Fruit fly (Drosophila melanogaster) whole organism, embryonic: ENCODE results near the gene CG33060.

Experiments
- BtbVII ChIP-seq: fragments of 200-800 bp; sonication (Bioruptor generic); optimal IDR thresholded peaks from 3 replicates; lab custom pipeline; 2017; ENCODE audit warnings: missing biosample characterization, mild to moderate bottlenecking, missing genetic modification characterization
- CG10267 ChIP-seq: fragments of 200-800 bp; sonication (Bioruptor generic); optimal IDR thresholded peaks from 2 replicates; lab custom pipeline; 2018; ENCODE audit warnings: missing biosample characterization, mild to moderate bottlenecking, missing genetic modification characterization, moderate library complexity
- CG10274 ChIP-seq: fragments of 200-800 bp; sonication (Bioruptor generic); optimal IDR thresholded peaks from 3 replicates; lab custom pipeline; 2017; ENCODE audit warnings: missing biosample characterization, mild to moderate bottlenecking, missing genetic modification characterization
- CG11398 ChIP-seq: fragments of 200-800 bp; sonication (Bioruptor generic); optimal IDR thresholded peaks from 2 replicates; lab custom pipeline; 2016; ENCODE audit warnings: missing biosample characterization, missing genetic modification characterization
- CG11695 ChIP-seq: fragments of 200-800 bp; sonication (Bioruptor generic); IDR thresholded peaks from 3 replicates; pipeline ENCODE4 v1.3.6; 2022; ENCODE audit warnings: missing biosample characterization, missing genetic modification characterization
- CG11723 ChIP-seq: fragments of 200-800 bp; sonication (Bioruptor generic); optimal IDR thresholded peaks from 2 replicates; lab custom pipeline; 2017; ENCODE audit warnings: missing biosample characterization, mild to moderate bottlenecking, missing genetic modification characterization
- CG13775 ChIP-seq: fragments of 200-800 bp; sonication (Bioruptor generic); optimal IDR thresholded peaks from 3 replicates; lab custom pipeline; 2017; ENCODE audit warnings: missing biosample characterization, mild to moderate bottlenecking, missing genetic modification characterization
- CG15073 ChIP-seq: fragments of 200-800 bp; sonication (Bioruptor generic); optimal IDR thresholded peaks from 2 replicates; lab custom pipeline; 2016; ENCODE audit warnings: missing biosample characterization, missing genetic modification characterization
- CG1529 ChIP-seq: fragments of 200-800 bp; sonication (Bioruptor generic); optimal IDR thresholded peaks from 3 replicates; lab custom pipeline; 2018; ENCODE audit warnings: missing biosample characterization, missing genetic modification characterization
- CG17612 ChIP-seq: fragments of 200-800 bp; sonication (Bioruptor generic); IDR thresholded peaks from 2 replicates; pipeline ENCODE4 v1.3.6; 2022; ENCODE audit warnings: missing biosample characterization, missing genetic modification characterization
- CG17912 ChIP-seq: fragments of 200-800 bp; sonication (Bioruptor generic); optimal IDR thresholded peaks from 2 replicates; lab custom pipeline; 2018; ENCODE audit warnings: missing biosample characterization, mild to moderate bottlenecking, missing genetic modification characterization
- CG2678 ChIP-seq: fragments of 200-800 bp; sonication (Bioruptor generic); optimal IDR thresholded peaks from 3 replicates; lab custom pipeline; 2019; ENCODE audit warnings: missing biosample characterization, mild to moderate bottlenecking, missing genetic modification characterization, moderate library complexity
- CG30403 ChIP-seq: fragments of 200-800 bp; sonication (Bioruptor generic); optimal IDR thresholded peaks from 3 replicates; lab custom pipeline; 2016; ENCODE audit warnings: missing biosample characterization, missing genetic modification characterization
- CG43689 ChIP-seq: fragments of 200-800 bp; sonication (Bioruptor generic); IDR thresholded peaks from 2 replicates; pipeline ENCODE4 v1.3.6; 2022; ENCODE audit warnings: missing biosample characterization, missing genetic modification characterization
- CG4404 ChIP-seq: fragments of 200-800 bp; sonication (Bioruptor generic); IDR thresholded peaks from 2 replicates; pipeline ENCODE4 v1.3.6; 2022; ENCODE audit warnings: missing biosample characterization, missing genetic modification characterization
- CG6175 ChIP-seq: fragments of 200-800 bp; sonication (Bioruptor generic); IDR thresholded peaks from 3 replicates; pipeline ENCODE4 v1.3.6; 2022; ENCODE audit warnings: missing biosample characterization, missing genetic modification characterization
- CG7745 ChIP-seq: fragments of 200-800 bp; sonication (Bioruptor generic); optimal IDR thresholded peaks from 2 replicates; lab custom pipeline; 2018; ENCODE audit warnings: missing biosample characterization, mild to moderate bottlenecking, missing genetic modification characterization, moderate library complexity
- CG7839 ChIP-seq: fragments of 200-800 bp; sonication (Bioruptor generic); optimal IDR thresholded peaks from 3 replicates; lab custom pipeline; 2018; ENCODE audit warnings: missing biosample characterization, mild to moderate bottlenecking, missing genetic modification characterization, moderate library complexity
- D19A ChIP-seq: fragments of 200-800 bp; optimal IDR thresholded peaks from 3 replicates; lab custom pipeline; 2019; ENCODE audit warnings: missing biosample characterization, mild to moderate bottlenecking, missing genetic modification characterization, moderate library complexity
- Deaf1 ChIP-seq: fragments of 200-800 bp; optimal IDR thresholded peaks from 3 replicates; lab custom pipeline; 2019; ENCODE audit warnings: missing biosample characterization, mild to moderate bottlenecking, missing genetic modification characterization, moderate library complexity
- Dip3 ChIP-seq: fragments of 200-800 bp; sonication (Bioruptor generic); optimal IDR thresholded peaks from 3 replicates; lab custom pipeline; 2016; ENCODE audit warnings: missing biosample characterization, missing genetic modification characterization
- Ets97D ChIP-seq: fragments of 200-800 bp; sonication (Bioruptor generic); optimal IDR thresholded peaks from 3 replicates; lab custom pipeline; 2016; ENCODE audit warnings: missing biosample characterization, missing genetic modification characterization
- H2.0 ChIP-seq: fragments of 200-800 bp; sonication (Bioruptor generic); IDR thresholded peaks from 2 replicates; pipeline ENCODE4 v1.3.6; 2022; ENCODE audit warnings: missing biosample characterization, missing genetic modification characterization
- Hey ChIP-seq: fragments of 200-800 bp; sonication (Bioruptor generic); optimal IDR thresholded peaks from 3 replicates; lab custom pipeline; 2018; ENCODE audit warnings: missing biosample characterization, mild to moderate bottlenecking, missing genetic modification characterization
- Hmx ChIP-seq: fragments of 200-800 bp; sonication (Bioruptor generic); optimal IDR thresholded peaks from 2 replicates; lab custom pipeline; 2016; ENCODE audit warnings: missing biosample characterization, missing genetic modification characterization
- MESR4 ChIP-seq: fragments of 200-800 bp; sonication (Bioruptor generic); optimal IDR thresholded peaks from 2 replicates; lab custom pipeline; 2018; ENCODE audit warnings: missing biosample characterization, mild to moderate bottlenecking, missing genetic modification characterization, moderate library complexity
- Med ChIP-seq: fragments of 200-800 bp; sonication (Bioruptor generic); peaks from one replicate; lab custom pipeline; 2016; ENCODE audit warnings: missing biosample characterization, missing genetic modification characterization, mild to moderate bottlenecking, inconsistent platforms, moderate library complexity
- Meics ChIP-seq: fragments of 200-800 bp; sonication (Bioruptor generic); optimal IDR thresholded peaks from 2 replicates; lab custom pipeline; 2017; ENCODE audit warnings: missing biosample characterization, mild to moderate bottlenecking, missing genetic modification characterization
- Mrtf ChIP-seq: fragments of 200-800 bp; sonication (Bioruptor generic); IDR thresholded peaks from 3 replicates; pipeline ENCODE4 v1.3.6; 2022; ENCODE audit warnings: missing biosample characterization, missing genetic modification characterization
- Neu2 ChIP-seq: fragments of 200-800 bp; sonication (Bioruptor generic); optimal IDR thresholded peaks from 3 replicates; lab custom pipeline; 2016; ENCODE audit warnings: missing biosample characterization, missing genetic modification characterization, borderline replicate concordance
- PHDP ChIP-seq: fragments of 200-800 bp; sonication (Bioruptor generic); optimal IDR thresholded peaks from 3 replicates; lab custom pipeline; 2018; ENCODE audit warnings: missing biosample characterization, mild to moderate bottlenecking, missing genetic modification characterization, moderate library complexity
- Poxn ChIP-seq: fragments of 200-800 bp; sonication (Bioruptor generic); IDR thresholded peaks from 2 replicates; pipeline ENCODE4 v1.3.6; 2022; ENCODE audit warnings: missing biosample characterization, missing genetic modification characterization
- Sry-δ ChIP-seq: fragments of 200-800 bp; sonication (Bioruptor generic); optimal IDR thresholded peaks from 2 replicates; lab custom pipeline; 2016; ENCODE audit warnings: missing biosample characterization, missing genetic modification characterization
- Vsx1 ChIP-seq: fragments of 200-800 bp; sonication (Bioruptor generic); optimal IDR thresholded peaks from 2 replicates; lab custom pipeline; 2017; ENCODE audit warnings: missing biosample characterization, mild to moderate bottlenecking, missing genetic modification characterization, missing genetic modification reagents
- amos ChIP-seq: fragments of 200-800 bp; sonication (Bioruptor generic); IDR thresholded peaks from 2 replicates; pipeline ENCODE4 v1.3.6; 2022; ENCODE audit warnings: missing biosample characterization, missing genetic modification characterization; ENCODE audit not compliant: partially characterized antibody
- ara ChIP-seq: fragments of 200-800 bp; sonication (Bioruptor generic); IDR thresholded peaks from 2 replicates; pipeline ENCODE4 v1.3.6; 2022; ENCODE audit warnings: missing biosample characterization, missing genetic modification characterization
- bsh ChIP-seq, 2 experiments: fragments of 200-800 bp; sonication (Bioruptor generic); optimal IDR thresholded peaks; 2 replicates each; lab custom pipeline; 2017 to 2018; ENCODE audit warnings: mild to moderate bottlenecking in 2 of 2, missing biosample characterization in 2 of 2, missing genetic modification characterization in 2 of 2, moderate library complexity in 1 of 2
- cad ChIP-seq: fragments of >200 bp; optimal IDR thresholded peaks from 2 replicates; lab custom pipeline; 2017; ENCODE audit warnings: missing biosample characterization, missing genetic modification characterization
- chn ChIP-seq: fragments of 200-800 bp; sonication (Bioruptor generic); optimal IDR thresholded peaks from 2 replicates; lab custom pipeline; 2016; ENCODE audit warnings: missing biosample characterization, missing genetic modification characterization
- emc ChIP-seq: fragments of 200-800 bp; sonication (Bioruptor generic); optimal IDR thresholded peaks from 2 replicates; lab custom pipeline; 2016; ENCODE audit warnings: missing biosample characterization, missing genetic modification characterization
- esg ChIP-seq: fragments of 200-800 bp; sonication (Bioruptor generic); conservative IDR thresholded peaks from 2 replicates; pipeline ENCODE4 v1.3.6; 2022; ENCODE audit warnings: missing biosample characterization, missing genetic modification characterization
- ftz-f1 ChIP-seq: fragments of 200-800 bp; sonication (Bioruptor generic); optimal IDR thresholded peaks from 2 replicates; lab custom pipeline; 2016; ENCODE audit warnings: missing biosample characterization, missing genetic modification characterization
- gro ChIP-seq: fragments of 200-800 bp; sonication (Bioruptor generic); optimal IDR thresholded peaks from 2 replicates; lab custom pipeline; 2016; ENCODE audit warnings: missing biosample characterization, missing genetic modification characterization
- gt ChIP-seq: fragments of 200-800 bp; sonication (Bioruptor generic); IDR thresholded peaks from 2 replicates; pipeline ENCODE4 v1.3.6; 2022; ENCODE audit warnings: missing biosample characterization, missing genetic modification characterization
- jigr1 ChIP-seq: fragments of 200-800 bp; sonication (Bioruptor generic); IDR thresholded peaks from 3 replicates; pipeline ENCODE4 v1.3.6; 2022; ENCODE audit warnings: missing biosample characterization, missing genetic modification characterization
- jumu ChIP-seq: fragments of 200-800 bp; sonication (Bioruptor generic); optimal IDR thresholded peaks from 3 replicates; lab custom pipeline; 2016; ENCODE audit warnings: missing biosample characterization, missing genetic modification characterization
- maf-S ChIP-seq: fragments of 200-800 bp; sonication (Bioruptor generic); optimal IDR thresholded peaks from 2 replicates; lab custom pipeline; 2016; ENCODE audit warnings: missing biosample characterization, missing genetic modification characterization
- pita ChIP-seq: fragments of 200-800 bp; sonication (Bioruptor generic); optimal IDR thresholded peaks from 2 replicates; lab custom pipeline; 2017; ENCODE audit warnings: missing biosample characterization, mild to moderate bottlenecking, missing genetic modification characterization
- salm ChIP-seq: fragments of 200-800 bp; sonication (Bioruptor generic); optimal IDR thresholded peaks from 2 replicates; lab custom pipeline; 2018; ENCODE audit warnings: missing biosample characterization, mild to moderate bottlenecking, missing genetic modification characterization
- schlank ChIP-seq: fragments of 200-800 bp; sonication (Bioruptor generic); optimal IDR thresholded peaks from 2 replicates; lab custom pipeline; 2018; ENCODE audit warnings: missing biosample characterization, mild to moderate bottlenecking, missing genetic modification characterization
- sob ChIP-seq: fragments of 200-800 bp; sonication (Bioruptor generic); IDR thresholded peaks from 2 replicates; pipeline ENCODE4 v1.3.6; 2022; ENCODE audit warnings: missing biosample characterization, missing genetic modification characterization

Gene CG33060

DNA sequence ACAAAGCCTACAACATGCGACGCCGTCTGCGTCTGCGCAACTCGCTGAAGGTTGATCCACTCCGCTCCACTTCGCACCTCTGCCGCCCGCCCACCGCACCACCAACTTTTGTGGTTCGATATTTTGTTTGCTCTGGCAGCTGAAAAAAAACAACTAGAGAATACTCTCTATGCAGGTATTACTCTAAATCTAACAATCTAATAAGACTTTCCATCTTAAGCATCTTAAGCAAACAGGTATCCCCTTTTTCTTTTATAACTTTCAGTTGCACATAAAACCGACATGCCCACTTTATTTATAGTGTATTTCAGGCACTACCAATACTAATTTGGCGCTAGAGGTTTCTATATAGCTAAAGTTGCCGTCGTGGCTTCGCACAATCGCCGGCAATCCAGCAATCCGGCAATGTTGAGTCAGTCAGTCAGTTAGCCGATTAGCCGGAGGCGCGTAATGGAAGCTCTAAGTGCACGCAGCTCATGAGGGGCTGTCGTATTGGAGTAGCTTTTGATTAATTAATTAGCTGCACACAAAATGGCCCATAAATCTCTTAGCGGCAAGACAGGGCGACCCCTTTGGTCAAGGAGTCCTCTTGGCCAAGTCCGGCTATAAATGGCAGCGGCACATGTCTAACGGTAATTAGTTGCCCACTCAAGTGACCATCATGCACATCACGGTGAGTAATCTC, 2.5 kb upstream of the CG33060 start, which contains the start of gene CG13058 (continued):
- TF ChIP-seq CG2678 (tag; lab: Kevin White, UChicago) (peak; percentile 78), bsh (GFP tag; optimal IDR thresholded peaks at IDR 0.05; lab: Kevin White, UChicago) (peak in 1 of 2 experiments; percentile 3), esg (GFP tag; lab: Robert Waterston, UW) (peak; percentile 81), schlank (tag; lab: Kevin White, UChicago) (no peak), Neu2 (GFP tag; lab: Kevin White, UChicago) (no peak), CG11398 (GFP tag; lab: Kevin White, UChicago) (peak; percentile 30), CG17912 (GFP tag; lab: Kevin White, UChicago) (no peak), MESR4 (GFP tag; lab: Kevin White, UChicago) (no peak), PHDP (tag; lab: Kevin White, UChicago) (peak; percentile 69), cad (no peak), amos (GFP tag; lab: Robert Waterston, UW) (no peak), BtbVII (GFP tag; lab: Kevin White, UChicago) (peak; percentile 51), Vsx1 (GFP tag; lab: Kevin White, UChicago) (peak; percentile 16), CG30403 (GFP tag; lab: Kevin White, UChicago) (peak; percentile 61), Meics (GFP tag; lab: Kevin White, UChicago) (peak; percentile 61), H2.0 (GFP tag; lab: Robert Waterston, UW) (peak; percentile 81), CG1529 (GFP tag; lab: Kevin White, UChicago) (no peak), D19A (peak; percentile 92), Med (GFP tag; lab: Kevin White, UChicago) (peak; percentile 54), CG6175 (GFP tag; lab: Robert Waterston, UW) (no peak), gt (no peak), Sry-δ (peak; percentile 32), CG4404 (GFP tag; lab: Robert Waterston, UW) (no peak), gro (GFP tag; lab: Kevin White, UChicago) (no peak), Ets97D (no peak), emc (GFP tag; lab: Kevin White, UChicago) (no peak), CG43689 (peak; percentile 52; the same call in 1 of the 2 replicates), CG11695 (GFP tag; lab: Robert Waterston, UW) (peak; percentile 67), Poxn (GFP tag; lab: Robert Waterston, UW) (no peak), CG13775 (GFP tag; lab: Kevin White, UChicago) (peak; percentile 36), ftz-f1 (GFP tag; lab: Kevin White, UChicago) (no peak), jigr1 (GFP tag; lab: Robert Waterston, UW) (no peak), CG10267 (tag; lab: Kevin White, UChicago) (no peak), Mrtf (GFP tag; lab: Robert Waterston, UW) (no peak), CG7745 (no peak), CG17612 (no peak), CG7839 (tag; lab: Kevin White, UChicago) (peak; percentile 71), ara (GFP tag; lab: Robert Waterston, UW) (no peak), CG11723 (GFP tag; lab: Kevin White, UChicago) (peak; percentile 24), Deaf1 (no peak), CG10274 (GFP tag; lab: Kevin White, UChicago) (peak; percentile 5), sob (no peak), pita (GFP tag; lab: Kevin White, UChicago) (no peak), Hmx (GFP tag; lab: Kevin White, UChicago) (no peak), maf-S (peak; percentile 16), Dip3 (GFP tag; lab: Kevin White, UChicago) (peak; percentile 65), chn (GFP tag; lab: Kevin White, UChicago) (peak; percentile 46), CG15073 (GFP tag; lab: Kevin White, UChicago) (no peak), salm (tag; lab: Kevin White, UChicago) (no peak), jumu (GFP tag; lab: Kevin White, UChicago) (no peak), Hey (tag; lab: Kevin White, UChicago) (no peak)
